Fruit fly (Drosophila melanogaster): ENCODE measurements around the gene COX7AL.

DNA sequence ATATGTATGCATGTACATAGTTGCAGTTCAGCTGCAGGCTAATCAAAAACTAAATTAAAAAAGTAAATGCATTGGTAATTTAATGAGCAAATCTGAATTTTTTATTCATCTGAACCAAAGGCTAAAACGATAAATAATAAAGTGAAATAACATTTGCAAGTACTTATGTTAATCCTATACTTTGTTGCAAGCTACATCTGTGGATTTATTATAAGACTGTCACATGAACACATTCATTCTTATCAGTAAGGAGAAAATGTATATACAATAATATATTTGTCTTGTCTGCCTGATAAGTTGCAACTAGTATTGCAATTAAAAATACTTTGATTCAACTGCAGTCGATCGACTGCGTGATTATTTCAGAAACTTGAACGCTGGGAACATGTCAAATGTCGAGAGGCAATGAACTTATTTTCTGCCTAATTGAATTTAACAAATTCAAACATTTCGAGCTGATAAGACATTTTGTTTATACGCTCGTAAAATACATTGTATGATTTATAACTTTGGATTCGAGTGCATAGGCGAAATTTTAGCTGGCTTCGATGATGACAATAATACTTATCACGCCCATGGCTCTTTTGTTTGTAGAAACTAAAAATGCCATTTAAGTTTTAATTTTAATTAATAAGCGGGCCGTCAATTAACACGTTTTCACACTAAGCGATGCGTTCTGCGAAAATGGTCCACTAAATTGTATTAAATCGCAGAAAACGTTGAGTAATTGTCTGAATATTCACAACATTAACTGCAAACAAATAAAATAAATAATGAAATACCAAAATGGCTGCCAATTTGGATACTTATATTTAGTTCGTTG lies 15.3 kb upstream of the COX7AL start:
- no peak for TF ChIP-seq h (optimal IDR thresholded peaks at IDR 0.05)
- TF ChIP-seq psq (optimal IDR thresholded peaks at IDR 0.05) = no peak
- no peak for TF ChIP-seq ttk (optimal IDR thresholded peaks at IDR 0.05)
- TF ChIP-seq Myc (optimal IDR thresholded peaks at IDR 0.05) = no peak
- no peak for TF ChIP-seq insv (optimal IDR thresholded peaks at IDR 0.05)
- TF ChIP-seq Sin3A (optimal IDR thresholded peaks at IDR 0.05) = no peak

Measured in Kc167 (cell line).